Fruit fly (Drosophila melanogaster): ENCODE data around the gene CG17681.

CG17681 gene

DNA sequence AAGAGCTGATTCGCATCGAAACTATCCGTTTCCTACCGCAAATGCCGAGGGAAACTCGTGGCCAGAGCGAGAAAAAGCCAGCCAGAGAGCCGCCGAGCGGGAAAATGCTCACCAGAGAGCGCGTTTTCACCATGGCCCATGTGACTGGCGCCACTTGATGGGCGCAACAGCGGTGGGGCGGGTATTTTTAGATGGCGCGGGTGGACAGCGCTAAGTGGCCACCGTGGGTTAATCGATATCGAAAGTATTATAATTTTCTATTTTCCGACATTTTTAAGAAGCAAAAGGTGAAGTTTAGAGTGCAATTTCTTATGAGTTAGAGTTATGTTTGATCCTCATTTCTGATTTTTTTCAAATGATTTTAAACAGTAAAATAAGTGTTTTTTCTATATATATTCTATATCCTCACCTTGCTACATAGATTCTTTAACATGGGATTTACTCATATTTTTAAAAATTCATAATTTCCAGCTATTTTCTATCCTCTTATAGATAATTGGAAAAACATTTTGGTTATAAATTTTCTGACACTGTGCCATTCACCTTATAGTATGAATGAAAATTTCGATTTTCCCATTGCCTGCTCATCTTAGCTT is 31.8 kb downstream of the CG17681 start, which contains the start of gene Ptp36E:
Gene Ptp36E, minus strand, starts transcription at position 360 of the 596 bp plus-strand sequence.
- peak; percentile 62 for TF ChIP-seq noc (tag; optimal IDR thresholded peaks at IDR 0.05)

DNA sequence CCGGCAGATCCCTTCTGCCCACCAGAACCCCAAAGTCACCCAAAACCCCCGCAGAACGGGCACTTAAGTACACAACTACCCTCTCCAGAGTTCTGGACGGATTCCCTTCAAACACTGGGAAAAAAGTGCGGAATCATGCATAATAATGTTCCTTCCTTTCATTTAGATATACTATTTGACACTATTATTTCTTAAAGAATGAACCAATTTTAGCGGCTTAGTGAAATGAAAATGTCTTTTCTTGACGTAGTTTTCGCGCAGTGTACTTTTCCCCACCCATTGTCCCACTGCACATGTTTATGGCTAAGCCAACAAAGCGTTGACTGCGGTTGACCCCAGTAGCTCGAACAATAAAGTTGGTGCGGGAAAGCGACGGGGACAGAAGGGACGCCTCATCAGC is 33.8 kb downstream of the CG17681 start:
- TF ChIP-seq noc (tag; optimal IDR thresholded peaks at IDR 0.05), result no peak

DNA sequence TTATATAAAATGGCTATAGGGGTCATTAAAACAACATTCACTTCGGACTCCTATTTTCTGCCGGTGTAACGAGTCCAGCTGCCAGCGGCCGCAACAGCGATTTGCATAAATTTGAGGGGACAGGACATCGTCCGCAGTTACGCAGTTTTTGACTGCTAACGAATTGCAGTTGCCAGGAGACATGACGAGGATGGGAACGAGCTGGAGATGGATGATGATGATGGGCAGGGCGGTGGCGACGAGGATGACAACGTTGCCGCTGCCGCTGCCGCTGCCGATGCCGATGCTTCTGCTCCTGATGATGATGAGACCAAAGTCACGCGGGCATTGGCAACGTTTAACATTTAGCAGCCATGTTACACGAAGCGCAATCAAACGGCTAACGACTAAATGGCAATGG is 49.9 kb downstream of the CG17681 start:
- no peak for TF ChIP-seq noc (tag; optimal IDR thresholded peaks at IDR 0.05)

All from whole organism, larva.